Fruit fly (Drosophila melanogaster) ovary, adult (tissue): ENCODE measurements around the gene CG13248.

Experiments used
- CG17801 ChIP-seq: fragments of 200-800 bp; optimal IDR thresholded peaks from 2 replicates; lab custom pipeline; 2019; ENCODE audit warnings: missing biosample characterization, mild to moderate bottlenecking, missing genetic modification characterization, moderate library complexity; ENCODE audit not compliant: partially characterized antibody

CG13248 gene

dm6 chr3L:20399550-20400109 is 10.7 kb downstream of the CG13248 start:
- TF ChIP-seq CG17801 (GFP tag; lab: Kevin White, UChicago), result peak; percentile 88

DNA sequence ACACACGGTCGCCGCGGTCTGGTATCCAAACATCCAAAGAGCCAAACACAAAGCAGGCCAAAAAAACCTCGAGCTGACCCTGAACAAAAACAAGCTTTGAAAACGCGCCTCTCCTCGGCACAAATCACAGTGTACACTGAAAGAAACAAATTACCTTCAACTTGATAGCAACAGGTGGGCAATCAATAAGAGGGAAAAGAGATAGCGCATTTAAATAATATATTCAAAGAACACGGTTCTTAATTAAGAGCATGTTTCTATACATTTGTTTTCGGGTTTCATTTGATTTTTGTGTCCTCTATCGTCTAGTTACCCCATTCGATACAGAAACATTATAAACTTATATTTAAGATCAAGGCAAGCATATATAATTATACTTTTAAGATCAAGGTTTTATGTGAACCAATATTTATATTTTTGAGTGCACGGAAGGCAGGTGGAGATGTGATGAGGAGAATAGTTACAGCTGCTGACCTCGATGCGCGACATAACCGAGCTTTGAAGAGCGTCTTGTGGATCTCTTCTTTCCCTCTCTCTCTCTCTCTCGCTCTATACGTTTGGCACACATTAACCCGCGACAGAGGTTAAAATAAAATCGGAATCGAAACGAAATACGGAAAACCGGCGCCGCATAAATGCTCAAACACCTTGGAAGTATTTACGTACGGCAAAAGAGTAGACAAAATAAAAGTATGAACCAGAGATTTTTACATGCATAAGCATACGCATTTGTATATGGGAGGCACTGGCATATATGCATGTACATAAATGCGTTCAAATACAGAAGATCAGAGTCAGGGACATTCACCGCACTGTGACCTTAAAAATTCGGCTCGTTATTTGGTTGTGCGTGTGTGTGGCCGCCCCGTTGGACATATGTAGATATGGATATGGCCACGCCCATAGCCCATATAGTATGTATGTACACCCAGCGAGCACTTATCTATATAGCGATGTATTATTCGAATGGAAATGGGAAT is 11.8 kb downstream of the CG13248 start:
- TF ChIP-seq CG17801 (GFP tag; lab: Kevin White, UChicago), result peak; percentile 60

DNA sequence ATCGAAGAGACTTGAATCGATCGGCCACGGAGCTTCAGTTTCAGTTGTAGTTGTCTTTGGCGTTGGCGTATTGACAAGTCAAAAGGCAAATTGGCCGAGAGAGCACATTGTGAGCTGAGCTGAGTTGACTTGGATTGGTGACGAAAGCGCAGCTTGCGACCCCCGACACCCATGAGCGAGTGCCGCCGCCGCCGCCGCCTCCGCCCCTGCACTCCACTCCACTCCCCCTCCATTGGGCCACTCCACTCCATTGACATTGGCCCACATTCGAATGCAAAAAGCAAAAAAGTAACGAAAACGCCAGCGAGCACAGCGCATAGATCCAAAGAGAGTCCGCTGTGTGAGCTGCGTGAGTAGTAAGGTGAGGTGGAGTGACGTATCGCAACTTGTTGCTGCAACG is 12.6 kb downstream of the CG13248 start:
- TF ChIP-seq CG17801 (GFP tag; lab: Kevin White, UChicago), result no peak

DNA sequence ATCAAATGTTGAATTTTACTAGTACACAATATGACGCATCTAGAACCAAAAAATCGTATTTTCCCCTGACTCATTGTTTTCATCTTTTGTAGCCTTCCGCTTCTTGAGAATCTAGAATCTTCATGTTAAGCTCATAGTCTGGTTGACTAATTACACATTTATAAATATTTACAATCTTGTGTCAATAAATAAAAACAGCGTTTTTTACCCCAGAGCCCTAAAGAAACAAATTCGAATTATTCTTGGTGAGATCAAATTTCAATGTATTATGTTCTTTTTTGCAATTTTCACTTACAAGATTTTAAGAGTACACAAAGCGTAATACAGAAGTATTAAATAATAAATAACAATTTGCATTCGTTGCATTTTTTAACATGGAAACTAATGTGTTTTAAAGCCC is 14.3 kb downstream of the CG13248 start:
- TF ChIP-seq CG17801 (GFP tag; lab: Kevin White, UChicago), result no peak

DNA sequence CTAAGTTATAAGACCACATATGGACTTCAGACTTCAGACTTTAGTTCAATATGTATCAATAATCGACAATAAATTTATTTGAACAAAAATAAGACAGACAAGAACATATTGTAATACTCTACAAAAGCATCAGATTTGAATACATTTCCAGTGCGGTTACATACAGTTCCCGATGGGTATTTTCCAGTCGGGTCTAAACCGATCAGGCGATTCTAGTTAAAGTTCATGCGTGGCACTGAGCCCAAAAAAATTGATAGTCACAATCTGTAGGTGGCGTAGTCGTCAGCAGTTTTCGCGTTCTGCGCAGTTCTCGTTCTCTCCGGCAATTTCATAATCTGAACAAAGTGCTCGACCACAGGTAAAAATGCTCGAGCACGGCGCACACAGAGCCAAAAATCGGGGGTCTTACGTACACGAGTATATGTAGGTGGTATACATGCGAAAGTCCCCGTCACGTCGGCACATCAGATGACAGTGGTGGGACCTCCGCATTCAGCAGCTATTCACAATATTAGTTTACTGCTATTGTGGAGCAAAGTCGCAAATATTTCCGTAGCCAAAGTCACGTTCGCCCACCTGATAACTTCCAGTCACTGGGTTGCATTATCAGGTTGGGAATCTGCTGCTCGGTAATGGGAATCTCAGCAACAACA is 15.0 kb downstream of the CG13248 start:
- TF ChIP-seq CG17801 (GFP tag; lab: Kevin White, UChicago), result peak; percentile 75

- TF ChIP-seq CG17801 (GFP tag; lab: Kevin White, UChicago), result peak; percentile 2
These were observed 17.0 kb downstream of the CG13248 start, which contains the start of gene CG33969 for dm6 chr3L:20393357-20393756. CG33969 (minus strand) TSS chr3L:20393553.

DNA sequence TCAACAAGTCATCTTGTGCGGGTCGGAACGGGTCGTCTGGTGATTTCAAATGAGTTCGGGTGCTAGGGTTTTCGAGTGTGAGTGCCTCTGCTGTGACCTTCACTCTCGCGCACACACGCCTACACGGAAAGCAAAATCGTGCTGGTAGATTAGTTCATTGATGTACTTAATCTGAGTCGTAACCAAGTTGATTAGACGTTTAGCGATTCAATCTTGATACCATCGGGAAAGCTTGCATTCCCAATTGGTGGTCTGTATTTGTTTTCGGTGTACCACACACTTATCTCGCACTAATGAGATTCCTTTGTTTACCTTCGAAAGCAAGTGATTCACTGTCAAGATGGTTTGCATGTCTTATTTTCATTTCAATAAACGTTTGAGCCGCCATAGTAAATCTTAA is 21.4 kb downstream of the CG13248 start:
- no peak for TF ChIP-seq CG17801 (GFP tag; lab: Kevin White, UChicago)

dm6 chr3L:20387843-20388163 is 22.6 kb downstream of the CG13248 start:
- TF ChIP-seq CG17801 (GFP tag; lab: Kevin White, UChicago), result no peak

DNA sequence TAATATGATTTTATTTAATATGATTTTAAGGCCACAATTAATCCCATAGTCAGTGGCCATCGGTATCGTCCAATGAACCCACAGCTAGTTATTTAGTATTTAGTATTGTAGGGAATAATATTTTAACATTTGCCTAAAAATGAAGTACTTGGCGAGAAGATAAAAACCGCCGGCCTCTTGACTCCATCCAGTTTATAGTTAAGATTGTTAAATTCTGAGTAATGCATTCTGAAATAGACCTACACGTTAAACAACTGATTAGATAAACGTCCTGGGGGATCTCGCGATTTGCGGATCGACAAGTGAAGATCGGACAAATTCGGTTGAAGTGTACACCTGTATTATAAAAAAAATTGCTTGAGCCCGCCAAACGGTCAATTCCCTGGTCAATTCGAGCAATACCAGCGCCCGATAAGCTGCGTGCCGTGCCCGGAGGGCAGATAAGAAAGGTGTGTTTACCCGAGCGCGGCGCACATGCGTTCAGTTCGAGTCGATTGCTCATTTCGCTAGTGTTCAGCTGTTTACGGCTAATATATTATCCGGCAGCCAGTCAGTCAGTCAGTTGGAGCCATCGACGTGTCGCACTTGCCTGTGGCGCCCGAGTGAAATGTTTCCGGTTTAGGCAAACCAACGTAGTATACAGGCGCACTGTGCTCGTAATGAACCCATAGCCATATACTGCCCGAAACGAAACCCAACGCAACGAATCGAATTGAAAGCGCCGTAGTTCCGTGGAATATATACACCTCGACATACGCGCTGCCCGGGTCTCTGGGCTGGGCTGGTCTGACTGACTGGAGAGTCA is 23.1 kb downstream of the CG13248 start:
- no peak for TF ChIP-seq CG17801 (GFP tag; lab: Kevin White, UChicago)

- TF ChIP-seq CG17801 (GFP tag; lab: Kevin White, UChicago), result no peak
These were observed 24.4 kb downstream of the CG13248 start for dm6 chr3L:20385969-20386370.

- no peak for TF ChIP-seq CG17801 (GFP tag; lab: Kevin White, UChicago)
These were observed 25.0 kb downstream of the CG13248 start for dm6 chr3L:20385408-20385807.

- TF ChIP-seq CG17801 (GFP tag; lab: Kevin White, UChicago), result no peak
These were observed 25.4 kb downstream of the CG13248 start for dm6 chr3L:20385006-20385405.

- TF ChIP-seq CG17801 (GFP tag; lab: Kevin White, UChicago), result peak; percentile 76
These were observed 26.1 kb downstream of the CG13248 start, which contains the start of the genes CG5498 and fbl for dm6 chr3L:20384086-20384810. CG5498 (minus strand) TSS chr3L:20384109. fbl (plus strand) TSS chr3L:20384429.

DNA sequence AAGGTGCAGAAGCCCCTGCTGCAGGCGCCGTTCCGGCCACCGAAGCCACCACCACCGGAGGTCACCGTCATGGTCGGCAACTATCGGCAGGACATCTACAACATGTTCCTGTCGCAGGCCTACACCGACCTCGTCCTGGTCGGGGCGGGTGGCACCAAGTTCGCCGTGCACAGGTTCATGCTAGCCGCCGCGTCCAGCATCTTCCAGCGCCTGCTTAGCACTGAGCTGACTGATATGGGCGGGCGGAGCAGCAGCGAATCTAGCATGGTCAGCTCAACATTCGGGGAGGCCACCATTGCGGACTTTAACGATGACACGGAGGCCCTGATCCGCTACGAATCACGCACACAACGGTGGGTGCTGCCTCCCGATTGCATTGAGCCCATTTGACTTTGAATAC is 30.9 kb downstream of the CG13248 start:
- no peak for TF ChIP-seq CG17801 (GFP tag; lab: Kevin White, UChicago)
